Worm (Caenorhabditis elegans) whole organism, L4 larva: ENCODE data around the gene F32D8.8.
A peak's percentile ranks its signal among the peaks of the same experiment; 100 is the strongest.

ENCODE experiments used
- Y5F2A.4 ChIP-seq: fragments of 200-800 bp; sonication (Bioruptor generic); optimal IDR thresholded peaks from 2 replicates; lab custom pipeline; 2018; ENCODE audit warnings: mild to moderate bottlenecking, missing genetic modification characterization, missing compliant biosample characterization
- Y75B8A.6 ChIP-seq: fragments of 200-800 bp; sonication (Bioruptor generic); IDR thresholded peaks from 2 replicates; pipeline ENCODE4 v1.3.6; 2022; ENCODE audit warnings: missing genetic modification reagents, missing genetic modification characterization, missing compliant biosample characterization
- ZK337.2 ChIP-seq: fragments of 200-800 bp; sonication (Bioruptor generic); IDR thresholded peaks from 2 replicates; pipeline ENCODE4 v1.3.6; 2022; ENCODE audit warnings: missing genetic modification reagents, missing genetic modification characterization, missing compliant biosample characterization
- aha-1 ChIP-seq: fragments of 150-350 bp; peaks from one replicate; lab custom pipeline; 2014; ENCODE audit warnings: missing biosample characterization, missing genetic modification characterization
- arid-1 ChIP-seq: fragments of 200-800 bp; sonication (Bioruptor generic); conservative IDR thresholded peaks from 2 replicates; pipeline ENCODE4 v1.3.6; 2022; ENCODE audit warnings: missing genetic modification reagents, missing genetic modification characterization, missing compliant biosample characterization
- ceh-20 ChIP-seq: fragments of 200-800 bp; sonication (Bioruptor generic); IDR thresholded peaks from 2 replicates; pipeline ENCODE4 v1.3.6; 2022; ENCODE audit warnings: missing genetic modification reagents, missing genetic modification characterization, missing compliant biosample characterization
- ceh-32 ChIP-seq: sonication (generic microtip); optimal IDR thresholded peaks from 2 replicates; lab custom pipeline; 2016; ENCODE audit warnings: mild to moderate bottlenecking, missing genetic modification characterization, missing compliant biosample characterization; ENCODE audit not compliant: poor library complexity
- ceh-62 ChIP-seq: sonication (generic microtip); optimal IDR thresholded peaks from 2 replicates; lab custom pipeline; 2017; ENCODE audit warnings: missing biosample characterization, missing genetic modification characterization
- cey-2 ChIP-seq: sonication (generic microtip); optimal IDR thresholded peaks from 3 replicates; lab custom pipeline; 2017; ENCODE audit warnings: missing genetic modification characterization, mild to moderate bottlenecking, missing compliant biosample characterization, antibody characterized with exemption, borderline replicate concordance; ENCODE audit not compliant: insufficient read depth
- ctbp-1 ChIP-seq: fragments of 200-800 bp; sonication (Bioruptor generic); IDR thresholded peaks from 2 replicates; pipeline ENCODE4 v1.3.6; 2022; ENCODE audit warnings: missing genetic modification reagents, missing genetic modification characterization, missing compliant biosample characterization
- daf-16 ChIP-seq, 3 experiments: sonication (generic microtip); optimal IDR thresholded peaks; 2 replicates each; lab custom pipeline; 2016 to 2017; ENCODE audit warnings: missing genetic modification characterization in 3 of 3, missing genetic modification reagents in 3 of 3, mild to moderate bottlenecking in 2 of 3, missing compliant biosample characterization in 2 of 3, missing biosample characterization in 1 of 3, moderate library complexity in 1 of 3
- dmd-6 ChIP-seq: fragments of 200-800 bp; sonication (Bioruptor generic); IDR thresholded peaks from 2 replicates; pipeline ENCODE4 v1.3.6; 2022; ENCODE audit warnings: missing genetic modification reagents, missing genetic modification characterization, missing compliant biosample characterization
- dpl-1 ChIP-seq: fragments of 150-350 bp; optimal IDR thresholded peaks from 2 replicates; lab custom pipeline; 2014; ENCODE audit warnings: missing biosample characterization, missing genetic modification reagents, missing genetic modification characterization
- duxl-1 ChIP-seq: sonication (generic microtip); optimal IDR thresholded peaks from 2 replicates; lab custom pipeline; 2016; ENCODE audit warnings: mild to moderate bottlenecking, missing genetic modification characterization, moderate library complexity, missing compliant biosample characterization; ENCODE audit not compliant: poor library complexity
- dve-1 ChIP-seq: sonication (generic microtip); optimal IDR thresholded peaks from 2 replicates; lab custom pipeline; 2017; ENCODE audit warnings: antibody characterized with exemption, mild to moderate bottlenecking, missing genetic modification characterization, missing compliant biosample characterization; ENCODE audit not compliant: insufficient read depth
- fkh-10 ChIP-seq: fragments of 150-350 bp; optimal IDR thresholded peaks from 2 replicates; lab custom pipeline; 2014; ENCODE audit warnings: missing biosample characterization, missing genetic modification reagents, missing genetic modification characterization
- gei-8 ChIP-seq: fragments of 200-800 bp; sonication (Bioruptor generic); optimal IDR thresholded peaks from 2 replicates; lab custom pipeline; 2018; ENCODE audit warnings: mild to moderate bottlenecking, missing genetic modification characterization, missing compliant biosample characterization
- hlh-11 ChIP-seq: fragments of 200-800 bp; sonication (Bioruptor generic); optimal IDR thresholded peaks from 2 replicates; lab custom pipeline; 2018; ENCODE audit warnings: mild to moderate bottlenecking, missing genetic modification characterization, missing compliant biosample characterization
- hlh-30 ChIP-seq: sonication (generic microtip); optimal IDR thresholded peaks from 2 replicates; lab custom pipeline; 2017; ENCODE audit warnings: antibody characterized with exemption, mild to moderate bottlenecking, missing genetic modification characterization, missing compliant biosample characterization; ENCODE audit not compliant: insufficient read depth
- jun-1 ChIP-seq: fragments of 150-350 bp; optimal IDR thresholded peaks from 2 replicates; lab custom pipeline; 2014; ENCODE audit warnings: missing biosample characterization, missing genetic modification reagents, missing genetic modification characterization
- lin-1 ChIP-seq: fragments of 200-800 bp; sonication (Bioruptor generic); IDR thresholded peaks from 2 replicates; pipeline ENCODE4 v1.3.6; 2022; ENCODE audit warnings: missing genetic modification reagents, missing genetic modification characterization, missing compliant biosample characterization
- lin-13 ChIP-seq: fragments of 150-350 bp; optimal IDR thresholded peaks from 2 replicates; lab custom pipeline; 2014; ENCODE audit warnings: missing biosample characterization, missing genetic modification reagents, missing genetic modification characterization
- lin-38 ChIP-seq: fragments of 200-800 bp; sonication (Bioruptor generic); IDR thresholded peaks from 2 replicates; pipeline ENCODE4 v1.3.6; 2022; ENCODE audit warnings: missing genetic modification reagents, missing genetic modification characterization, missing compliant biosample characterization
- lir-3 ChIP-seq: sonication (generic microtip); optimal IDR thresholded peaks from 2 replicates; lab custom pipeline; 2016; ENCODE audit warnings: mild to moderate bottlenecking, missing genetic modification characterization, missing compliant biosample characterization
- mep-1 ChIP-seq: fragments of 150-350 bp; sonication (generic microtip); optimal IDR thresholded peaks from 3 replicates; lab custom pipeline; 2014; ENCODE audit warnings: missing biosample characterization, missing genetic modification characterization
- mes-2 ChIP-seq: sonication (generic microtip); optimal IDR thresholded peaks from 2 replicates; lab custom pipeline; 2016; ENCODE audit warnings: missing genotype, mild to moderate bottlenecking, missing genetic modification characterization, missing compliant biosample characterization; ENCODE audit not compliant: poor library complexity, severe bottlenecking
- mxl-2 ChIP-seq: fragments of 200-800 bp; sonication (Bioruptor generic); conservative IDR thresholded peaks from 2 replicates; pipeline ENCODE4 v1.3.6; 2022; ENCODE audit warnings: missing genetic modification reagents, missing genetic modification characterization, missing compliant biosample characterization
- mxl-3 ChIP-seq: fragments of 200-800 bp; sonication (Bioruptor generic); optimal IDR thresholded peaks from 2 replicates; lab custom pipeline; 2018; ENCODE audit warnings: mild to moderate bottlenecking, missing genetic modification characterization, missing compliant biosample characterization
- nhr-102 ChIP-seq: sonication (generic microtip); optimal IDR thresholded peaks from 2 replicates; lab custom pipeline; 2016; ENCODE audit warnings: mild to moderate bottlenecking, missing genetic modification characterization, moderate library complexity, missing compliant biosample characterization
- nhr-48 ChIP-seq: sonication (generic microtip); optimal IDR thresholded peaks from 2 replicates; lab custom pipeline; 2016; ENCODE audit warnings: mild to moderate bottlenecking, missing genetic modification characterization, missing compliant biosample characterization
- nhr-6 ChIP-seq: fragments of 150-350 bp; optimal IDR thresholded peaks from 2 replicates; lab custom pipeline; 2014; ENCODE audit warnings: missing biosample characterization, missing genetic modification characterization
- nhr-76 ChIP-seq: fragments of 150-350 bp; optimal IDR thresholded peaks from 2 replicates; lab custom pipeline; 2014; ENCODE audit warnings: missing biosample characterization, missing genetic modification characterization
- php-3 ChIP-seq: fragments of 200-800 bp; sonication (Bioruptor generic); IDR thresholded peaks from 2 replicates; pipeline ENCODE4 v1.3.6; 2022; ENCODE audit warnings: missing genetic modification reagents, missing genetic modification characterization, missing compliant biosample characterization
- rbr-2 ChIP-seq: sonication (generic microtip); optimal IDR thresholded peaks from 2 replicates; lab custom pipeline; 2016; ENCODE audit warnings: missing genotype, missing genetic modification characterization, missing compliant biosample characterization
- set-16 ChIP-seq: fragments of 200-800 bp; sonication (Bioruptor generic); IDR thresholded peaks from 2 replicates; pipeline ENCODE4 v1.3.6; 2022; ENCODE audit warnings: missing genetic modification reagents, missing genetic modification characterization, missing compliant biosample characterization
- snpc-1.2 ChIP-seq: fragments of 200-800 bp; sonication (Bioruptor generic); IDR thresholded peaks from 2 replicates; pipeline ENCODE4 v1.3.6; 2022; ENCODE audit warnings: missing genetic modification reagents, missing genetic modification characterization, missing compliant biosample characterization
- spr-1 ChIP-seq: sonication (generic microtip); optimal IDR thresholded peaks from 2 replicates; lab custom pipeline; 2016; ENCODE audit warnings: mild to moderate bottlenecking, missing genetic modification characterization, missing compliant biosample characterization
- tag-97 ChIP-seq: fragments of 200-800 bp; sonication (Bioruptor generic); IDR thresholded peaks from 2 replicates; pipeline ENCODE4 v1.3.6; 2022; ENCODE audit warnings: missing genetic modification characterization, missing compliant biosample characterization
- unc-39 ChIP-seq: sonication (generic microtip); optimal IDR thresholded peaks from 2 replicates; lab custom pipeline; 2017; ENCODE audit warnings: missing biosample characterization, missing genetic modification characterization
- unc-62 ChIP-seq, 3 experiments: fragments of 150-350 bp in 1 of 3; sonication (generic microtip); optimal IDR thresholded peaks in 2 of 3; peaks in 1 of 3; 1 replicate in 1 of 3; 2 replicates in 2 of 3; lab custom pipeline; 2014 to 2017; ENCODE audit warnings: missing biosample characterization in 3 of 3, missing genetic modification characterization in 3 of 3, missing genetic modification reagents in 3 of 3, missing genotype in 1 of 3
- vab-7 ChIP-seq: fragments of 200-800 bp; sonication (Bioruptor generic); IDR thresholded peaks from 2 replicates; pipeline ENCODE4 v1.3.6; 2022; ENCODE audit warnings: missing genetic modification reagents, missing genetic modification characterization, missing compliant biosample characterization
- zfp-2 ChIP-seq: sonication (generic microtip); optimal IDR thresholded peaks from 2 replicates; lab custom pipeline; 2016; ENCODE audit warnings: mild to moderate bottlenecking, missing genetic modification characterization, missing compliant biosample characterization
- zfp-3 ChIP-seq: fragments of 200-800 bp; sonication (Bioruptor generic); conservative IDR thresholded peaks from 2 replicates; pipeline ENCODE4 v1.3.6; 2022; ENCODE audit warnings: missing genetic modification reagents, missing genetic modification characterization, missing compliant biosample characterization
- zip-2 ChIP-seq: fragments of 150-350 bp; optimal IDR thresholded peaks from 2 replicates; lab custom pipeline; 2014; ENCODE audit warnings: missing biosample characterization, missing genetic modification characterization

F32D8.8 gene

DNA sequence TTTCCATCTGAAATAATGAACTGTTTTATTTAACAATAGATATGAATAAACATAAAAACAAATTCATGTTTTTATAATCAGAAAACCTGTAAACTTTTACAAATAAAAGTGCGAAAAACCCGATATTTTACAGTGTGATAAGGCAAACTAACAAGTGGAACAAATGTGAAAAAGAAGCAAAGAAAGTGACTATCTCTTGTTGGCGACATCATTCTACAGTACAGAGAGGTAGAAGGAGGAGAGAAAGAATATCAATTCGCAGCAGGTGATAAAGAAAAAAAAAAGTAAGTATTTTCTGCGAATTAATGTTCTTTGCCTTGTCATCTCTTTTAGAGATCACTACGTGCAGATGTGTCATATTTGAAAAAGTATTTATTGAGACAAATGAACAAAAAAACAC is 42.8 kb downstream of the F32D8.8 start (continued):
- TF ChIP-seq ZK337.2 (GFP tag; lab: Robert Waterston, UW), result no peak
- TF ChIP-seq lin-13 (GFP tag; lab: Kevin White, UChicago), result no peak
- no peak for TF ChIP-seq vab-7 (GFP tag; lab: Robert Waterston, UW)
- no peak for TF ChIP-seq fkh-10 (GFP tag; lab: Kevin White, UChicago)

DNA sequence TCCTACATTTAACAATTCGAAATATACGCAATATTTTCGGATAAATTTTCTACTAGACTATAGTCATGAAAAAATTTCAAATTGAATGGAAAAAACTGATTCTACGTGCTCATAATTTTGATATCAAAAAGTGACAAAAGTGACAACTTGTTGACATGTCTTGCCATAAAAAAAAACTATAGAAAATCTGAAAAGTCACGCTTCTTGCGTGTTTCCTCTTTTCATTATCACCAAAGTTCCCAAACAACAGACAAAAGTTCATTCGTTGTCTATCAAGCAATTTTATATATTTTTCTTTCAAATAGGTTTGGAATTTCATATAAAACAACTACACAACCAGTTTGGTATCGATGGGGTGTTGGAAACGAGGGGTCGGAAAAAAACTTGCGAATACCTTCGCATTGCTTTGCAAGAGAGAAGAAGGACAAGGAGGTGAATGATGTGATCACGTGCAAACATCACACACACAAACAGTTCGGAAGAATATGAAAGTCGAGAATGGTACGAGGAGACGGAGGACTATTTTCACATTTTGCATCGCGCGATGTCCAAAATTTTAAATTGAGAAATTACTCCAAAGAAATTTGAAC is 43.4 kb downstream of the F32D8.8 start:
- TF ChIP-seq Y75B8A.6 (GFP tag; lab: Robert Waterston, UW) (no peak), dve-1 (tag; lab: Kevin White, UChicago) (peak; percentile 9), unc-39 (no peak), unc-62 (GFP tag; optimal IDR thresholded peaks at IDR 0.05 in 1 of 2; lab: Kevin White, UChicago) (peak in 1 of 2 experiments; percentile 71), unc-62 (tag; optimal IDR thresholded peaks at IDR 0.05; lab: Kevin White, UChicago) (no peak), rbr-2 (tag; lab: Kevin White, UChicago) (no peak), nhr-102 (tag; lab: Kevin White, UChicago) (no peak), php-3 (0 out of 2 replicates have a peak, but pooled peaks have one; percentile 39), nhr-48 (tag; lab: Kevin White, UChicago) (no peak), ceh-20 (GFP tag; lab: Robert Waterston, UW) (no peak), lin-13 (GFP tag; lab: Kevin White, UChicago) (no peak), aha-1 (tag; lab: Kevin White, UChicago) (peak; percentile 80), hlh-11 (tag; lab: Kevin White, UChicago) (no peak), arid-1 (GFP tag; lab: Robert Waterston, UW) (no peak), nhr-6 (tag; lab: Kevin White, UChicago) (no peak), snpc-1.2 (GFP tag; lab: Robert Waterston, UW) (no peak), daf-16 (GFP tag; optimal IDR thresholded peaks at IDR 0.05; lab: Kevin White, UChicago) (no peak), daf-16 (tag; optimal IDR thresholded peaks at IDR 0.05; lab: Kevin White, UChicago) (peak; percentile 77), dpl-1 (GFP tag; lab: Kevin White, UChicago) (no peak), lir-3 (tag; lab: Kevin White, UChicago) (no peak), mxl-3 (GFP tag; lab: Kevin White, UChicago) (peak; percentile 32), tag-97 (GFP tag; lab: Robert Waterston, UW) (no peak), zfp-3 (GFP tag; lab: Robert Waterston, UW) (no peak), hlh-30 (tag; lab: Kevin White, UChicago) (peak; percentile 73), spr-1 (no peak), dmd-6 (GFP tag; lab: Robert Waterston, UW) (peak; percentile 84), ceh-62 (tag; lab: Kevin White, UChicago) (no peak), mxl-2 (GFP tag; lab: Robert Waterston, UW) (no peak)

DNA sequence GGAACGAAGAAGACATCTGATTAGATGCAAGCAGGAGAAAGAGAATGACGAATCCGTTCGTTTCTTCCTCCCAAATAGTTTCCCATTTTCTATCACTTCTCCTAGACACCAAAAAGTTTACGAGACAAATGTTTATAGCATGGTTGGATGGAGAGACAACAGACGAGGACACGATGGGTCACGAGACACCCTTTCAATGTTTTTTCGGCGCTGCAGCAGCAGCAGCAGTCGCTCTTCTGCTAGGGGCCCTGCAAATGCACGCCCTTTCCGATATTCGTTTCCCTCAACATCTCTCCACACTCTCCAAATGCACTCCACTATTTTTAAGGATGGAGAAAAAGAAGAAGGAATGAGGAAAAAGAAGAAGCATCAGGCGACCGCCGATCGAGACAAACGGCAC is 44.2 kb downstream of the F32D8.8 start:
- TF ChIP-seq nhr-76 (tag; lab: Kevin White, UChicago) (peak; percentile 25), zip-2 (tag; lab: Kevin White, UChicago) (no peak), dpl-1 (GFP tag; lab: Kevin White, UChicago) (peak; percentile 10), dmd-6 (GFP tag; lab: Robert Waterston, UW) (peak; percentile 87), zfp-2 (tag; lab: Kevin White, UChicago) (no peak), aha-1 (tag; lab: Kevin White, UChicago) (peak; percentile 96), ctbp-1 (peak; percentile 85), cey-2 (tag; lab: Kevin White, UChicago) (peak; percentile 7), jun-1 (no peak), php-3 (0 out of 2 replicates have a peak, but pooled peaks have one; percentile 10), set-16 (GFP tag; lab: Robert Waterston, UW) (peak; percentile 74), mxl-3 (GFP tag; lab: Kevin White, UChicago) (peak; percentile 47), mes-2 (tag; lab: Kevin White, UChicago) (peak; percentile 51), ceh-32 (peak; percentile 34), gei-8 (GFP tag; lab: Kevin White, UChicago) (peak; percentile 98), lin-1 (GFP tag; lab: Robert Waterston, UW) (no peak), ZK337.2 (GFP tag; lab: Robert Waterston, UW) (no peak), lin-38 (peak; percentile 14; the same call in 1 of the 2 replicates), duxl-1 (tag; lab: Kevin White, UChicago) (peak; percentile 49), mep-1 (peak; percentile 81), nhr-6 (tag; lab: Kevin White, UChicago) (peak; percentile 62), rbr-2 (tag; lab: Kevin White, UChicago) (peak; percentile 70), Y5F2A.4 (GFP tag; lab: Kevin White, UChicago) (no peak)
